Worm (Caenorhabditis elegans): ENCODE measurements around the gene H13N06.7.

ce11 chrX:15477309-15477708, 25.6 kb upstream of the H13N06.7 start, which contains the start of gene exc-1:
- no peak for TF ChIP-seq T22C8.4 (GFP tag; IDR thresholded peaks at IDR 0.05)
- no peak for TF ChIP-seq med-1 (GFP tag; optimal IDR thresholded peaks at IDR 0.05; ENCODE audit: insufficient read depth)
- TF ChIP-seq ztf-23 (GFP tag; IDR thresholded peaks at IDR 0.05) = no peak

All from whole organism, midembryonic.